Worm (Caenorhabditis elegans) whole organism, L1 larva: ENCODE data around the gene C04G6.2.

ENCODE experiments used
- ama-1 ChIP-seq: fragments of 150-350 bp; optimal IDR thresholded peaks from 2 replicates; lab custom pipeline; 2014
- egl-27 ChIP-seq, 2 experiments: fragments of 150-350 bp in 1 of 2; sonication (generic microtip); optimal IDR thresholded peaks; 3 replicates each; lab custom pipeline; 2017 to 2018; ENCODE audit warnings: missing biosample characterization in 2 of 2, missing genetic modification characterization in 2 of 2, missing genetic modification reagents in 2 of 2
- ets-5 ChIP-seq: fragments of 200-800 bp; sonication (Bioruptor generic); IDR thresholded peaks from 2 replicates; pipeline ENCODE4 v1.3.6; 2022; ENCODE audit warnings: missing genetic modification characterization, missing compliant biosample characterization
- isw-1 ChIP-seq: fragments of 200-800 bp; sonication (Bioruptor generic); IDR thresholded peaks from 2 replicates; pipeline ENCODE4 v1.3.6; 2022; ENCODE audit warnings: missing genetic modification characterization, missing compliant biosample characterization
- jun-1 ChIP-seq: fragments of 150-350 bp; optimal IDR thresholded peaks from 2 replicates; lab custom pipeline; 2014; ENCODE audit warnings: missing biosample characterization, missing genetic modification reagents, missing genetic modification characterization
- lsy-2 ChIP-seq, 2 experiments: fragments of 150-350 bp; optimal IDR thresholded peaks; 2 replicates each; lab custom pipeline; 2014; ENCODE audit warnings: missing biosample characterization in 2 of 2, missing genetic modification characterization in 2 of 2
- nhr-85 ChIP-seq: sonication (generic microtip); peaks from one replicate; lab custom pipeline; 2016; ENCODE audit warnings: missing genetic modification characterization, inconsistent platforms, missing compliant biosample characterization
- snu-23 ChIP-seq: sonication (generic microtip); optimal IDR thresholded peaks from 2 replicates; lab custom pipeline; 2016; ENCODE audit warnings: missing genetic modification characterization, missing compliant biosample characterization
- unc-130 ChIP-seq: fragments of 150-350 bp; optimal IDR thresholded peaks from 2 replicates; lab custom pipeline; 2017; ENCODE audit warnings: missing biosample characterization, missing genetic modification characterization, inconsistent platforms

ce11 chrII:5101701-5102100, 8.7 kb downstream of the C04G6.2 start, which contains the start of the genes idpb-3 and idpb-1:
- no peak for TF ChIP-seq ets-5 (GFP tag; lab: Robert Waterston, UW)
- no peak for TF ChIP-seq lsy-2 (tag; optimal IDR thresholded peaks at IDR 0.05; lab: Kevin White, UChicago)
- TF ChIP-seq ama-1 = no peak
- TF ChIP-seq egl-27 (tag; optimal IDR thresholded peaks at IDR 0.05; lab: Kevin White, UChicago) = no peak
- no peak for TF ChIP-seq isw-1 (GFP tag; lab: Robert Waterston, UW)
- TF ChIP-seq nhr-85 (tag; lab: Kevin White, UChicago) = no peak
- TF ChIP-seq jun-1 (tag; lab: Kevin White, UChicago) = no peak
- TF ChIP-seq snu-23 (GFP tag; lab: Kevin White, UChicago) = no peak
- TF ChIP-seq unc-130 (tag; lab: Kevin White, UChicago) = no peak
